Worm (Caenorhabditis elegans) whole organism, L4/young adult: ENCODE results near the gene C05D9.9.

Source experiments
- W03F9.2 ChIP-seq: fragments of 150-350 bp; optimal IDR thresholded peaks from 2 replicates; lab custom pipeline; 2014; ENCODE audit warnings: missing biosample characterization, missing genetic modification characterization
- dao-5 ChIP-seq: sonication (generic microtip); optimal IDR thresholded peaks from 2 replicates; lab custom pipeline; 2016; ENCODE audit warnings: missing genotype, missing genetic modification characterization, moderate library complexity, missing compliant biosample characterization
- him-1 ChIP-seq: sonication (generic microtip); optimal IDR thresholded peaks from 2 replicates; lab custom pipeline; 2016; ENCODE audit warnings: missing genotype, missing genetic modification reagents, missing genetic modification characterization, missing compliant biosample characterization

DNA sequence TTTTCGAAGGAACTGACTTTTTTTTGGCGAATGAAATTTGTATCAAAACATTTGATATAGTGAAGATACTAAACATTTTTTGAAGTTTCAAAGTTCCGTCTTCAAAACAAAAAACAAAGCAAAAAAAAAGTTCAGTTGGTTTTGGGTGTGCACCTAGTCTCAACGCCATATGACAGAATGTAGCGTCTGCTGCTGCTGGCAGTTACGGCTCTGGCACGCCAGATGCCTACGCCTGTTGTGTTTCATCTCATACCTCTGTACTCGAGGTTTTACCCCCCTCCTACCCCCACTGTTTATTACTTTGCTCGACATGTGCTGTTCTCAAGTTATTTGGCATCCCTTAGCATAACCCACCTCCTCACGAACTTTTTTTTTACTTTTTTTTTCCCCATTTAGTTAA is 13.3 kb downstream of the C05D9.9 start:
- no peak for TF ChIP-seq dao-5
- TF ChIP-seq W03F9.2 (tag; lab: Kevin White, UChicago): no peak
- TF ChIP-seq him-1 (tag; lab: Kevin White, UChicago): no peak
